Fruit fly (Drosophila melanogaster): ENCODE measurements around the gene CG42637.

CG42637 gene

DNA sequence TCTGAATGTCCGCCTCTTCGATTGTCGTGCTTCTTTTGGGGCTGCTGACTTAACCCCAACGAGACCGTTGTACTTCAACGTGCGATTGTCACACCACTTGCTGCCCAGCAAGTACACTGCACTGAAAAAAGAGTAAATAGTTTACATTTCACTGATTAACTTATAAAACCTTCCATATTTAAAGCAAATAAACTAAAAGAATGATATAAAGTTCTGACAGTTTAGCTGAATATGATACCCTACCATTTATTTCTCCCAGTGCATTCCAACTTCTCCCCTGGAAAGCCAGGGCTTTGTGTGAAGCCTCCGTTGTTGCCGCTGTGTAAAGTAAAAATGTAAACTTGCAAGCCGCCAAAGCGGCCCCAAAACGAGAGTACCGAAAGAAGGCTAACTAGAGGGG, 119.1 kb downstream of the CG42637 start (continued):
- TF ChIP-seq cas (GFP tag; IDR thresholded peaks at IDR 0.05), result no peak
- no peak for TF ChIP-seq Asciz (GFP tag; optimal IDR thresholded peaks at IDR 0.05)
- TF ChIP-seq CG11093 (GFP tag; IDR thresholded peaks at IDR 0.05), result no peak
- TF ChIP-seq CG17359 (tag; optimal IDR thresholded peaks at IDR 0.05), result peak; percentile 35
- TF ChIP-seq Hey (tag; optimal IDR thresholded peaks at IDR 0.05), result no peak
- TF ChIP-seq Sin3A (optimal IDR thresholded peaks at IDR 0.05), result no peak
- no peak for TF ChIP-seq odd (GFP tag; optimal IDR thresholded peaks at IDR 0.05)
- no peak for TF ChIP-seq Deaf1 (tag; optimal IDR thresholded peaks at IDR 0.05)
- no peak for TF ChIP-seq CG31224 (GFP tag; IDR thresholded peaks at IDR 0.05)
- no peak for TF ChIP-seq Scr (GFP tag; IDR thresholded peaks at IDR 0.05; ENCODE audit: partially characterized antibody)
- peak; percentile 0 for TF ChIP-seq CG13424 (tag; optimal IDR thresholded peaks at IDR 0.05)
- TF ChIP-seq C15 (GFP tag; IDR thresholded peaks at IDR 0.05), result no peak
- no peak for TF ChIP-seq CG12236 (GFP tag; optimal IDR thresholded peaks at IDR 0.05)
- TF ChIP-seq Ptx1 (GFP tag; IDR thresholded peaks at IDR 0.05), result peak; percentile 33; the same call in 1 of the 2 replicates
- TF ChIP-seq CG4730 (GFP tag; IDR thresholded peaks at IDR 0.05), result no peak
- TF ChIP-seq CG7987 (GFP tag; optimal IDR thresholded peaks at IDR 0.05), result no peak
- TF ChIP-seq CG1602 (GFP tag; optimal IDR thresholded peaks at IDR 0.05), result peak; percentile 18
- no peak for TF ChIP-seq wor (GFP tag; IDR thresholded peaks at IDR 0.05)
- TF ChIP-seq hth (optimal IDR thresholded peaks at IDR 0.05), result no peak
- TF ChIP-seq Nf-YB (GFP tag; optimal IDR thresholded peaks at IDR 0.05), result no peak
- no peak for TF ChIP-seq Optix (GFP tag; IDR thresholded peaks at IDR 0.05)
- TF ChIP-seq HmgZ (tag; optimal IDR thresholded peaks at IDR 0.05), result no peak
- TF ChIP-seq CG13123 (GFP tag; optimal IDR thresholded peaks at IDR 0.05), result no peak
- TF ChIP-seq E2f1 (GFP tag; IDR thresholded peaks at IDR 0.05), result no peak
- TF ChIP-seq Gug (GFP tag; IDR thresholded peaks at IDR 0.05), result 0 out of 4 replicates have a peak, but pooled peaks have one; percentile 25
- TF ChIP-seq abd-A (tag; optimal IDR thresholded peaks at IDR 0.05), result no peak
- TF ChIP-seq CG8388 (GFP tag; optimal IDR thresholded peaks at IDR 0.05), result peak; percentile 51
- TF ChIP-seq gt (GFP tag; IDR thresholded peaks at IDR 0.05), result no peak
- no peak for TF ChIP-seq Poxn (GFP tag; IDR thresholded peaks at IDR 0.05)
- TF ChIP-seq TFAM (GFP tag; optimal IDR thresholded peaks at IDR 0.05), result no peak
- TF ChIP-seq Fer3 (tag; optimal IDR thresholded peaks at IDR 0.05), result no peak
- TF ChIP-seq tio (GFP tag; optimal IDR thresholded peaks at IDR 0.05), result peak; percentile 19
- TF ChIP-seq zen2 (GFP tag; IDR thresholded peaks at IDR 0.05; ENCODE audit: partially characterized antibody), result no peak
- TF ChIP-seq ase (GFP tag; IDR thresholded peaks at IDR 0.05), result peak; percentile 46; the same call in 1 of the 3 replicates
- peak; percentile 40; the same call in 1 of the 2 replicates for TF ChIP-seq CG31441 (GFP tag; IDR thresholded peaks at IDR 0.05)
- no peak for TF ChIP-seq CG3163 (GFP tag; optimal IDR thresholded peaks at IDR 0.05)
- no peak for TF ChIP-seq pita (GFP tag; optimal IDR thresholded peaks at IDR 0.05)
- no peak for TF ChIP-seq pb (GFP tag; optimal IDR thresholded peaks at IDR 0.05)
- TF ChIP-seq CG9932 (GFP tag; IDR thresholded peaks at IDR 0.05), result no peak
- no peak for TF ChIP-seq CG7271 (tag; optimal IDR thresholded peaks at IDR 0.05)
- no peak for TF ChIP-seq Gsc (GFP tag; IDR thresholded peaks at IDR 0.05)
- TF ChIP-seq gro (GFP tag; optimal IDR thresholded peaks at IDR 0.05), result no peak
- no peak for TF ChIP-seq CG6654 (GFP tag; optimal IDR thresholded peaks at IDR 0.05)
- no peak for TF ChIP-seq CG1647 (GFP tag; optimal IDR thresholded peaks at IDR 0.05)
- TF ChIP-seq CkIIα-i1 (GFP tag; IDR thresholded peaks at IDR 0.05), result no peak
- TF ChIP-seq CG13296 (GFP tag; optimal IDR thresholded peaks at IDR 0.05), result no peak
- no peak for TF ChIP-seq HLHmδ (GFP tag; optimal IDR thresholded peaks at IDR 0.05)
- no peak for TF ChIP-seq org-1 (GFP tag; optimal IDR thresholded peaks at IDR 0.05)
- TF ChIP-seq CG2678 (tag; optimal IDR thresholded peaks at IDR 0.05), result peak; percentile 31
- no peak for TF ChIP-seq ato (GFP tag; IDR thresholded peaks at IDR 0.05; ENCODE audit: partially characterized antibody)
- TF ChIP-seq psq (GFP tag; optimal IDR thresholded peaks at IDR 0.05), result no peak
- no peak for TF ChIP-seq Jarid2 (GFP tag; optimal IDR thresholded peaks at IDR 0.05)
- no peak for TF ChIP-seq CG34422 (GFP tag; IDR thresholded peaks at IDR 0.05)
